Fruit fly (Drosophila melanogaster): ENCODE results near the gene Ect3.
"Not testable (repeated sequence)": the region's sequence is repeated elsewhere in the genome, so short reads cannot be mapped to it uniquely, and the experiment has no call there.

The Ect3 gene

DNA sequence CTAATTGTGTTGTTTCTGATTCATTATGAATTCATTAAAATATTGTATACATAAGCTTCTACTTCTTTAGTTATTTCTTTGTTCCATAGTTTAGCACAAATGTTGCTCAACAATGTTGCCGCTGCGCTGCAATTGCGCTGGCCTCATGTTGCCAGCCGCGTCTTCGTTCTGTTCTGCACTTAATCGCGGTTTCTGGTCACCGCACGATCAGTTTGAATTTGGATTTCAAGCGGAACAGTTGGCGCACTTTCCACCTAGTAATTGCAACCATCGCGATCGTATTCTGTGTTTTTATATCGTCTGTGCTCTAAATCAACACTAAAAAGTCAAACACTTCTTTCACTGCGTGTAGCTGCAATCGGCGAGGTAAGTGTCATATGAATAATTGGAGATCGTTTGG is at the start of gene Ect3:
TSS of gene Ect3 (plus strand) at position 205 of the 400 bp plus-strand sequence.
- TF ChIP-seq usp (GFP tag; optimal IDR thresholded peaks at IDR 0.05) (no peak), CG8478 (optimal IDR thresholded peaks at IDR 0.05) (no peak)

dm6 chr3R:11949387-11950029 is 49.6 kb upstream of the Ect3 start, which contains the start of gene CG31211:
Gene CG31211, plus strand, starts transcription at chr3R:11949680.
- TF ChIP-seq EcR (GFP tag; optimal IDR thresholded peaks at IDR 0.05), result no peak

DNA sequence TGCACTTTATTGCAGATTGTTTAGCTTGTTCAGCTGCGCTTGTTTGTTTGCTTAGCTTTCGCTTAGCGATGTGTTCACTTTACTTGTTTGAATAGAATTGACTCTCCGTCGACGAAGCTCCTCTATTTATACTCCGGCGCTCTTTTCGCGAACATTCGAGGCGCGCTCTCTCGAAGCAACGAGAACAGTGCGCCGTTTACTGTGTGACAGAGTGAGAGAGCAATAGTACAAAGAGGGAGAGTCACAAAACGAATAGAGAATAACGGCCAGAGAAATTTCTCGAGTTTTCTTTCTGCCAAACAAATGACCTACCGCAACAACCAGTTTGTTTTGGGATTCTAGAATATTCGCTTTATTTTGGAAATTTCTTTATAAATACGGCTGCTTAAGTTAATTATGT is 42.6 kb upstream of the Ect3 start, which contains the start of gene Hsp70Aa:
TSS of gene Hsp70Aa (minus strand) at position 101 of the 400 bp plus-strand sequence.
- TF ChIP-seq EcR (GFP tag; optimal IDR thresholded peaks at IDR 0.05); Dll (optimal IDR thresholded peaks at IDR 0.05); usp (GFP tag; optimal IDR thresholded peaks at IDR 0.05): not testable (repeated sequence)

DNA sequence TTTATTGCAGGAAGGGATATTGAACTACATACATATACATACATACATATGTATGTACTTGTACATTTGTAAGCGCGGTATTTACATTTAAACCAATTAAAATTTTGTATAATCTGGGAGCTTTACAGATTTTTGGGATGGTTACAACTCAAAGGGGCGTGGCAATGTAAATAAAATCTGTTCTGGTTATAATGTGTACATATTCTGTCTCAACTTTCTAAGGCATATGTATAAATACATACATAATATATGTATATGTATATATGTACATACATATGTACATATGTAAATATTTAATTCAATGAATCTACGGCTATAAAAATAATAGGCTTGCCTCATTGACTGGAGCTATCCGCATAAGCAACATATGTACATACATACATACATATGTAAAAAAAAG is 41.7 kb upstream of the Ect3 start:
- TF ChIP-seq pan (optimal IDR thresholded peaks at IDR 0.05) (no peak), CG8478 (optimal IDR thresholded peaks at IDR 0.05) (no peak), EcR (GFP tag; optimal IDR thresholded peaks at IDR 0.05) (no peak), usp (GFP tag; optimal IDR thresholded peaks at IDR 0.05) (no peak), Dll (optimal IDR thresholded peaks at IDR 0.05) (no peak), psq (optimal IDR thresholded peaks at IDR 0.05) (no peak)

- not testable (repeated sequence) for TF ChIP-seq CG8478, pan, Dll (optimal IDR thresholded peaks at IDR 0.05)
Observed at dm6 chr3R:11958235-11958634, 40.8 kb upstream of the Ect3 start, which contains the start of gene Hsp70Ab. Gene Hsp70Ab, plus strand, starts transcription at chr3R:11958535.

DNA sequence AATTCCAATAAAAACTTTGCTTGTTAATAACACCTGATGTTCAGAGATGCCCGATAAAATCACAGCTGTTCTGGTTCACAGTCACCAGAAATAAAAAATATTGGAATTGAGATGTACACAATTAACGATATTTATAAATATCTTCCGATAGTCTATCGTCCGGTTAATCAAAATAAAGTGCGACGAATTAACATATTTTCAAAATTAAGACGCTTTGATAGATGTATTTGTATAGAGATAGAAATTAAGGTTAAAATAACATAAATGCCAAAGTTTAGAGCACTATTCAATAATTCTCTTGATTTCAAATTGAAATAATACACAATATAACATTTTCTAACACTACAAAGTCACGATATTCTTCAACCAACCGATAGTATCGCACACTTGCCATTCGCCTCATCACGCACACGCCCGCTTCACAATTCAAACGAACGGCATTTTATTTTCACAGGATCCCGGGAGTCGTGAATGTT is 36.3 kb upstream of the Ect3 start, which contains the start of the genes CG3281 and aurA:
TSS of gene CG3281 (minus strand) at position 67 of the 476 bp plus-strand sequence.
TSS of gene aurA (plus strand) at position 386 of the 476 bp plus-strand sequence.
- no peak for TF ChIP-seq Dll (optimal IDR thresholded peaks at IDR 0.05)
- TF ChIP-seq pan (optimal IDR thresholded peaks at IDR 0.05), result no peak
- TF ChIP-seq CG8478 (optimal IDR thresholded peaks at IDR 0.05), result no peak
- no peak for TF ChIP-seq usp (GFP tag; optimal IDR thresholded peaks at IDR 0.05)
- TF ChIP-seq psq (optimal IDR thresholded peaks at IDR 0.05), result no peak
- no peak for TF ChIP-seq EcR (GFP tag; optimal IDR thresholded peaks at IDR 0.05)

DNA sequence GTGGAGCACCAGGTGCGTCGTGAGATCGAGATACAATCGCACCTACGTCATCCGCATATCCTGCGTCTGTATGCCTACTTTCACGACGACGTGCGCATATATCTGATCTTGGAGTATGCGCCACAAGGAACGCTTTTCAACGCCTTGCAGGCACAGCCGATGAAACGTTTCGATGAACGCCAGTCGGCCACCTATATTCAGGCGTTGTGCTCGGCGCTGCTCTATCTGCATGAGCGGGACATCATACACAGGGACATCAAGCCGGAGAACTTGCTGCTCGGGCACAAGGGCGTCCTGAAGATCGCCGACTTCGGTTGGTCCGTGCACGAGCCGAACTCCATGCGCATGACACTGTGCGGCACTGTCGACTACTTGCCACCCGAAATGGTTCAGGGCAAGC is 35.1 kb upstream of the Ect3 start:
- TF ChIP-seq usp (GFP tag; optimal IDR thresholded peaks at IDR 0.05) (no peak), psq (optimal IDR thresholded peaks at IDR 0.05) (no peak), EcR (GFP tag; optimal IDR thresholded peaks at IDR 0.05) (no peak), pan (optimal IDR thresholded peaks at IDR 0.05) (no peak), Dll (optimal IDR thresholded peaks at IDR 0.05) (no peak), CG8478 (optimal IDR thresholded peaks at IDR 0.05) (no peak)

DNA sequence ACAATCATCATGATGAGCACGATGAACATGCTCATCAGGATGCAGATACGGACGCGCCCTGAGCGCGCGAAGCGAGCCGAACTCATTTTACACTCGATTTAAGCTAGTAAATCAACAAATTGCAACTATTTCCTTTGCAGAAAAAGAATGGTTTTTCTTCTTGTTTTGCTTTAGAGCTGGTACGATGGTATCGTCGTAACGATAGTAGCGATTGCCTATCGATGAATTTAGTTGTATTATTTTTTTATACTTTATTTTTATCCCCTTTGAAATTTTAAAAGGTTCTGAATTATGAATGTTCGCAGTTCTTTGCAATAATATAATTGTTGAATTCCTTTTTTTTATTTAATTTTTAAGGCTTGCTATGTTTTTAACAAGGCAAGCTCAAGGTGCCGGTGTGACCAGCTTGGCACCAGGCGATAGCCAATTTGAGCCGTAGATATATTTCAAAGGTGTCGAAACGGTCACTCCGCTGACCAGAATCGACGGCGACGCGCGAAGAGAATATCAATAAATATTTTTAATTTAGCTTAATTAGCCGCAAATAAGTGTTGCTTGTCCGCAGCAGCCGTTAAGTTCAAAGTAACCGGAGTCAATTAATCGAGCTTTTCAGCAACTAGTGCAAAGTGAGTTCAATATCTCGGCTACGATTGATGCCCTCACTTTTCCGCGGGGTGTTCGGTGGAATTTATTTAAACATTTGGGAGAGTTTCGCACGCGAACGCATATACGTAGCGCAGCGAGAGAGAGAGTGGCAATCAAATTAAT is 31.6 kb upstream of the Ect3 start, which contains the start of the genes CG12213 and GC1:
TSS of gene CG12213 (minus strand) at position 430 of the 768 bp plus-strand sequence.
TSS of gene GC1 (plus strand) at position 447 of the 768 bp plus-strand sequence.
- TF ChIP-seq Dll (optimal IDR thresholded peaks at IDR 0.05), result no peak
- TF ChIP-seq pan (optimal IDR thresholded peaks at IDR 0.05), result no peak
- TF ChIP-seq psq (optimal IDR thresholded peaks at IDR 0.05), result no peak
- no peak for TF ChIP-seq usp (GFP tag; optimal IDR thresholded peaks at IDR 0.05)
- TF ChIP-seq EcR (GFP tag; optimal IDR thresholded peaks at IDR 0.05), result no peak
- no peak for TF ChIP-seq CG8478 (optimal IDR thresholded peaks at IDR 0.05)

- TF ChIP-seq pan (optimal IDR thresholded peaks at IDR 0.05) (no peak), psq (optimal IDR thresholded peaks at IDR 0.05) (no peak), Dll (optimal IDR thresholded peaks at IDR 0.05) (no peak), EcR (GFP tag; optimal IDR thresholded peaks at IDR 0.05) (no peak)
Observed at dm6 chr3R:11968030-11968753, 30.9 kb upstream of the Ect3 start.

DNA sequence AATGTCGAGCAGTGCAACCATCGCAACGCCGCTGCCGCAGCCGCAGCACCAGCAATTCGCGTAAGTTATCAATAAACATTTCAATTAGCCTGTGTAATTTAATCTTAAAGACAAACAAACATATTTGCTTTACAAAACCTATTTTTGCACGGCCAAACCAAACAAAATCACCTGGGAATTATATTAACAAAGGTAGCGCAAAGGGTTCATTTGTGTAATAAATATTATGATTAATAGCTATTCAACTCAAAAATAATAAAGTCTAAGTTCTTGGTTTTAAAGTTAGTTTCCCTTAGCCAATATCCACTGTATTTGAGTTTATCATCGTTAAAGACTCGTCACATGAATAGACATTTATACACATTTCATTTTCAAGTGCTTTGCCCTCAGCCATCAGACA is 29.9 kb upstream of the Ect3 start:
- TF ChIP-seq CG8478 (optimal IDR thresholded peaks at IDR 0.05) (no peak), Dll (optimal IDR thresholded peaks at IDR 0.05) (no peak), EcR (GFP tag; optimal IDR thresholded peaks at IDR 0.05) (no peak), pan (optimal IDR thresholded peaks at IDR 0.05) (no peak), psq (optimal IDR thresholded peaks at IDR 0.05) (no peak), usp (GFP tag; optimal IDR thresholded peaks at IDR 0.05) (no peak)

dm6 chr3R:11971394-11971793 is 27.7 kb upstream of the Ect3 start, which contains the start of gene GC2:
Gene GC2, plus strand, starts transcription at chr3R:11971694.
- TF ChIP-seq psq (optimal IDR thresholded peaks at IDR 0.05), result no peak
- no peak for TF ChIP-seq pan (optimal IDR thresholded peaks at IDR 0.05)
- no peak for TF ChIP-seq Dll (optimal IDR thresholded peaks at IDR 0.05)
- TF ChIP-seq CG8478 (optimal IDR thresholded peaks at IDR 0.05), result no peak
- TF ChIP-seq EcR (GFP tag; optimal IDR thresholded peaks at IDR 0.05), result no peak
- TF ChIP-seq usp (GFP tag; optimal IDR thresholded peaks at IDR 0.05), result no peak

DNA sequence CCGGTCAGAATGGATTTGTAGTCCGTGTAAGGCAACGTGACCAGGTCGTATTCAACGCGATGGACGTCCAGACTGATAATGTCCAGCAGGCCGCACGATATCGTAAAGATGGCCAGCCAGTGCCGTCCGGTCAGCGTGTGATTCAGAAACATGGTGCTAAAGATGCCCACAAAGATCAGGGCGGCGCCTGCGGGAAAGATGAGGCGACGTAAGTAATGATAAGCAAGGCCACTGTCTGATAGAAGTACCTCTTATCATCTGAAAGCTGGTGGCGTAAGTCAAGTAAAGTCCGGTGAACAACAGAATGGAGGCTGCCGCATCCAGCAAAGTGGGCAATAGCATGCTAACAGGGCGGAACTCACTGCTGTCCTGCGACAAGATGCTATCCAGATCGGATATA is 25.3 kb upstream of the Ect3 start:
- no peak for TF ChIP-seq pan (optimal IDR thresholded peaks at IDR 0.05)
- TF ChIP-seq psq (optimal IDR thresholded peaks at IDR 0.05), result no peak
- TF ChIP-seq usp (GFP tag; optimal IDR thresholded peaks at IDR 0.05), result no peak
- TF ChIP-seq Dll (optimal IDR thresholded peaks at IDR 0.05), result no peak
- TF ChIP-seq EcR (GFP tag; optimal IDR thresholded peaks at IDR 0.05), result no peak
- TF ChIP-seq CG8478 (optimal IDR thresholded peaks at IDR 0.05), result no peak
